Fruit fly (Drosophila melanogaster) whole organism, embryonic: ENCODE data around the gene CG32573.
A peak's percentile ranks its signal among the peaks of the same experiment; 100 is the strongest.

ENCODE experiments used
- CG10274 ChIP-seq: fragments of 200-800 bp; sonication (Bioruptor generic); optimal IDR thresholded peaks from 3 replicates; lab custom pipeline; 2017; ENCODE audit warnings: missing biosample characterization, mild to moderate bottlenecking, missing genetic modification characterization
- CG10979 ChIP-seq: fragments of 200-800 bp; sonication (Bioruptor generic); optimal IDR thresholded peaks from 2 replicates; lab custom pipeline; 2018; ENCODE audit warnings: missing biosample characterization, mild to moderate bottlenecking, missing genetic modification characterization, moderate library complexity
- CG11398 ChIP-seq: fragments of 200-800 bp; sonication (Bioruptor generic); optimal IDR thresholded peaks from 2 replicates; lab custom pipeline; 2016; ENCODE audit warnings: missing biosample characterization, missing genetic modification characterization
- CG13894 ChIP-seq: fragments of 200-800 bp; sonication (Bioruptor generic); optimal IDR thresholded peaks from 3 replicates; lab custom pipeline; 2018; ENCODE audit warnings: missing biosample characterization, mild to moderate bottlenecking, missing genetic modification characterization, moderate library complexity
- CG14014 ChIP-seq: fragments of 200-800 bp; sonication (Bioruptor generic); IDR thresholded peaks from 2 replicates; pipeline ENCODE4 v1.3.6; 2022; ENCODE audit warnings: missing biosample characterization, missing genetic modification characterization
- CG14667 ChIP-seq: fragments of 200-800 bp; sonication (Bioruptor generic); IDR thresholded peaks from 2 replicates; pipeline ENCODE4 v1.3.6; 2022; ENCODE audit warnings: missing biosample characterization, missing genetic modification characterization
- CG17385 ChIP-seq: fragments of 200-800 bp; sonication (Bioruptor generic); optimal IDR thresholded peaks from 3 replicates; lab custom pipeline; 2018; ENCODE audit warnings: missing biosample characterization, mild to moderate bottlenecking, missing genetic modification characterization
- CG5245 ChIP-seq: fragments of 200-800 bp; sonication (Bioruptor generic); optimal IDR thresholded peaks from 3 replicates; lab custom pipeline; 2016; ENCODE audit warnings: missing biosample characterization, missing genetic modification characterization
- CG6813 ChIP-seq: fragments of 200-800 bp; sonication (Bioruptor generic); optimal IDR thresholded peaks from 2 replicates; lab custom pipeline; 2017; ENCODE audit warnings: missing biosample characterization, missing genetic modification characterization, mild to moderate bottlenecking, moderate library complexity, missing genetic modification reagents
- CG8281 ChIP-seq: fragments of 200-800 bp; sonication (Bioruptor generic); optimal IDR thresholded peaks from 2 replicates; lab custom pipeline; 2018; ENCODE audit warnings: missing biosample characterization, mild to moderate bottlenecking, missing genetic modification characterization, moderate library complexity
- CG9797 ChIP-seq: fragments of 200-800 bp; sonication (Bioruptor generic); optimal IDR thresholded peaks from 3 replicates; lab custom pipeline; 2018; ENCODE audit warnings: missing biosample characterization, mild to moderate bottlenecking, missing genetic modification characterization
- CTCF ChIP-seq: fragments of 200-800 bp; sonication (Bioruptor generic); optimal IDR thresholded peaks from 2 replicates; lab custom pipeline; 2017; ENCODE audit warnings: missing biosample characterization, mild to moderate bottlenecking, missing genetic modification characterization, moderate library complexity
- D ChIP-seq, 2 experiments: fragments of 200-800 bp in 1 of 2; fragments of >200 bp in 1 of 2; sonication (Bioruptor generic) in 1 of 2; optimal IDR thresholded peaks; 2 replicates in 1 of 2; 3 replicates in 1 of 2; lab custom pipeline; 2017; ENCODE audit warnings: mild to moderate bottlenecking in 1 of 2, missing biosample characterization in 1 of 2, missing genetic modification characterization in 1 of 2, missing genetic modification reagents in 1 of 2
- D19B ChIP-seq: fragments of 200-800 bp; sonication (Bioruptor generic); optimal IDR thresholded peaks from 2 replicates; lab custom pipeline; 2017; ENCODE audit warnings: missing biosample characterization, mild to moderate bottlenecking, missing genetic modification characterization
- Dip2 ChIP-seq: fragments of 200-800 bp; sonication (Bioruptor generic); IDR thresholded peaks from 2 replicates; pipeline ENCODE4 v1.3.6; 2022; ENCODE audit warnings: missing biosample characterization, missing genetic modification characterization
- Eip74EF ChIP-seq, 2 experiments: fragments of 200-800 bp in 1 of 2; fragments of >200 bp in 1 of 2; sonication (Bioruptor generic) in 1 of 2; optimal IDR thresholded peaks; 2 replicates each; lab custom pipeline; 2017 to 2019; ENCODE audit warnings: missing biosample characterization in 2 of 2, missing genetic modification characterization in 2 of 2, mild to moderate bottlenecking in 1 of 2, moderate library complexity in 1 of 2
- Ets97D ChIP-seq: fragments of 200-800 bp; sonication (Bioruptor generic); optimal IDR thresholded peaks from 3 replicates; lab custom pipeline; 2016; ENCODE audit warnings: missing biosample characterization, missing genetic modification characterization
- Fer1 ChIP-seq: fragments of 200-800 bp; sonication (Bioruptor generic); optimal IDR thresholded peaks from 2 replicates; lab custom pipeline; 2017; ENCODE audit warnings: missing biosample characterization, mild to moderate bottlenecking, missing genetic modification characterization
- Fer3 ChIP-seq: fragments of 200-800 bp; sonication (Bioruptor generic); optimal IDR thresholded peaks from 2 replicates; lab custom pipeline; 2018; ENCODE audit warnings: missing biosample characterization, mild to moderate bottlenecking, missing genetic modification characterization, moderate library complexity
- HmgD ChIP-seq: fragments of 200-800 bp; sonication (Bioruptor generic); optimal IDR thresholded peaks from 3 replicates; lab custom pipeline; 2016; ENCODE audit warnings: missing biosample characterization, missing genetic modification characterization
- HmgZ ChIP-seq: fragments of 200-800 bp; sonication (Bioruptor generic); optimal IDR thresholded peaks from 2 replicates; lab custom pipeline; 2018; ENCODE audit warnings: missing biosample characterization, mild to moderate bottlenecking, missing genetic modification characterization
- PHDP ChIP-seq: fragments of 200-800 bp; sonication (Bioruptor generic); optimal IDR thresholded peaks from 3 replicates; lab custom pipeline; 2018; ENCODE audit warnings: missing biosample characterization, mild to moderate bottlenecking, missing genetic modification characterization, moderate library complexity
- Trl ChIP-seq, 3 experiments: fragments of >200 bp in 2 of 3; fragments of 200-800 bp in 1 of 3; sonication (Bioruptor generic) in 1 of 3; optimal IDR thresholded peaks; 2 replicates in 1 of 3; 3 replicates in 2 of 3; lab custom pipeline; 2016 to 2017; ENCODE audit warnings: missing biosample characterization in 1 of 3, missing genetic modification characterization in 1 of 3
- Xbp1 ChIP-seq: fragments of 200-800 bp; sonication (Bioruptor generic); optimal IDR thresholded peaks from 3 replicates; lab custom pipeline; 2016; ENCODE audit warnings: missing biosample characterization, mild to moderate bottlenecking, missing genetic modification characterization
- ac ChIP-seq: fragments of 200-800 bp; sonication (Bioruptor generic); optimal IDR thresholded peaks from 3 replicates; lab custom pipeline; 2017; ENCODE audit warnings: missing biosample characterization, mild to moderate bottlenecking, missing genetic modification characterization
- bigmax ChIP-seq: fragments of 200-800 bp; sonication (Bioruptor generic); optimal IDR thresholded peaks from 2 replicates; lab custom pipeline; 2018; ENCODE audit warnings: missing biosample characterization, mild to moderate bottlenecking, missing genetic modification characterization
- br ChIP-seq: fragments of >200 bp; optimal IDR thresholded peaks from 2 replicates; lab custom pipeline; 2017
- bsh ChIP-seq, 2 experiments: fragments of 200-800 bp; sonication (Bioruptor generic); optimal IDR thresholded peaks; 2 replicates each; lab custom pipeline; 2017 to 2018; ENCODE audit warnings: mild to moderate bottlenecking in 2 of 2, missing biosample characterization in 2 of 2, missing genetic modification characterization in 2 of 2, moderate library complexity in 1 of 2
- cas ChIP-seq: fragments of 200-800 bp; sonication (Bioruptor generic); IDR thresholded peaks from 2 replicates; pipeline ENCODE4 v1.3.6; 2022; ENCODE audit warnings: missing biosample characterization, missing genetic modification characterization
- danr ChIP-seq: fragments of 200-800 bp; sonication (Bioruptor generic); IDR thresholded peaks from 2 replicates; pipeline ENCODE4 v1.3.6; 2022; ENCODE audit warnings: missing biosample characterization, missing genetic modification characterization
- dmrt99B ChIP-seq: fragments of 200-800 bp; sonication (Bioruptor generic); optimal IDR thresholded peaks from 2 replicates; lab custom pipeline; 2018; ENCODE audit warnings: missing biosample characterization, mild to moderate bottlenecking, missing genetic modification characterization, moderate library complexity
- dysf ChIP-seq: fragments of 200-800 bp; sonication (Bioruptor generic); IDR thresholded peaks from 3 replicates; pipeline ENCODE4 v1.3.6; 2022; ENCODE audit warnings: missing biosample characterization, missing genetic modification characterization
- gro ChIP-seq: fragments of 200-800 bp; sonication (Bioruptor generic); optimal IDR thresholded peaks from 2 replicates; lab custom pipeline; 2016; ENCODE audit warnings: missing biosample characterization, missing genetic modification characterization
- gsb ChIP-seq: fragments of 200-800 bp; sonication (Bioruptor generic); IDR thresholded peaks from 2 replicates; pipeline ENCODE4 v1.3.6; 2022; ENCODE audit warnings: missing biosample characterization, missing genetic modification characterization
- gt ChIP-seq: fragments of 200-800 bp; sonication (Bioruptor generic); IDR thresholded peaks from 2 replicates; pipeline ENCODE4 v1.3.6; 2022; ENCODE audit warnings: missing biosample characterization, missing genetic modification characterization
- her ChIP-seq: fragments of 200-800 bp; sonication (Bioruptor generic); optimal IDR thresholded peaks from 2 replicates; lab custom pipeline; 2016; ENCODE audit warnings: missing biosample characterization, missing genetic modification characterization
- nmo ChIP-seq: fragments of 200-800 bp; sonication (Bioruptor generic); optimal IDR thresholded peaks from 2 replicates; lab custom pipeline; 2018; ENCODE audit warnings: missing biosample characterization, mild to moderate bottlenecking, missing genetic modification characterization, moderate library complexity
- onecut ChIP-seq: fragments of 200-800 bp; sonication (Bioruptor generic); IDR thresholded peaks from 2 replicates; pipeline ENCODE4 v1.3.6; 2022; ENCODE audit warnings: missing biosample characterization, missing genetic modification characterization
- p53 ChIP-seq: fragments of 200-800 bp; sonication (Bioruptor generic); optimal IDR thresholded peaks from 2 replicates; lab custom pipeline; 2016; ENCODE audit warnings: missing biosample characterization, missing genetic modification characterization
- pfk ChIP-seq: fragments of 200-800 bp; sonication (Bioruptor generic); optimal IDR thresholded peaks from 2 replicates; lab custom pipeline; 2018; ENCODE audit warnings: missing biosample characterization, mild to moderate bottlenecking, missing genetic modification characterization, moderate library complexity
- pnt ChIP-seq: fragments of 200-800 bp; sonication (Bioruptor generic); optimal IDR thresholded peaks from 3 replicates; lab custom pipeline; 2016; ENCODE audit warnings: missing biosample characterization, missing genetic modification characterization
- psq ChIP-seq: fragments of 200-800 bp; sonication (Bioruptor generic); optimal IDR thresholded peaks from 2 replicates; lab custom pipeline; 2017; ENCODE audit warnings: missing biosample characterization, missing genetic modification characterization
- repo ChIP-seq: fragments of 200-800 bp; sonication (Bioruptor generic); optimal IDR thresholded peaks from 2 replicates; lab custom pipeline; 2016; ENCODE audit warnings: missing biosample characterization, missing genetic modification characterization
- shn ChIP-seq: fragments of 200-800 bp; sonication (Bioruptor generic); optimal IDR thresholded peaks from 3 replicates; lab custom pipeline; 2016; ENCODE audit warnings: missing biosample characterization, missing genetic modification characterization
- tap ChIP-seq: fragments of 200-800 bp; optimal IDR thresholded peaks from 3 replicates; lab custom pipeline; 2019; ENCODE audit warnings: missing biosample characterization, mild to moderate bottlenecking, missing genetic modification characterization, moderate library complexity
- tup ChIP-seq: fragments of 200-800 bp; sonication (Bioruptor generic); optimal IDR thresholded peaks from 2 replicates; lab custom pipeline; 2016; ENCODE audit warnings: missing biosample characterization, mild to moderate bottlenecking, missing genetic modification characterization, moderate library complexity
- unpg ChIP-seq: fragments of 200-800 bp; sonication (Bioruptor generic); optimal IDR thresholded peaks from 3 replicates; lab custom pipeline; 2018; ENCODE audit warnings: missing biosample characterization, mild to moderate bottlenecking, missing genetic modification characterization, moderate library complexity
- wek ChIP-seq: fragments of 200-800 bp; sonication (Bioruptor generic); optimal IDR thresholded peaks from 3 replicates; lab custom pipeline; 2018; ENCODE audit warnings: missing biosample characterization, mild to moderate bottlenecking, missing genetic modification characterization, moderate library complexity

Gene CG32573

DNA sequence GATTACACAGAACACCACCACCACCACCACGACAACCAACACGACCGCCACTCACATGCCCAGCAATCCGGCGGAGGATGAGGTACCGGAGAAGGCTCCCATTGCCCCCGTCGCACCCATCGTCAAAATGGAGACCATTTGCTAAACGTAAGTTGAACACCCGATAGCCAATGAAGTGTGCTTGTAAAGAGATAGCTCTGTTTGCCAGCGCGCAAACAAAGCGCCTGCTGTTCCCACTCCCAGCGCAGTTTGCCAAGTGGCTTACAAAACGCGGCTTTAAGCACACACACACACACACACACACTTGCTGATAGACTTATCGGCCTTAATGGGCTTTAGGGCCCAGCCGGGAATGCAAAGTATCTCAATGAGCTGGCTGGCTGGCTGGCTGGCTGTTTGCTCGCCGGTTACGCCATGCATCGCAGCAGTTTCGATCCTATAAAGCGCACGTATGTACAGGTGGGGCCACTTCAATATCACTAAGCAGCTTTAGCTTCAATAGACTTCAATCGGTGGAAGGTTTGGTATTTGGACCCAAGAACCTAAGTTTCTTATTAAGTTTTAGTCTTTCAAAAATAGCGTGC lies 7.7 kb upstream of the CG32573 start (continued):
- no peak for TF ChIP-seq pnt (GFP tag; lab: Kevin White, UChicago)
- TF ChIP-seq D19B (GFP tag; lab: Kevin White, UChicago) = no peak
- no peak for TF ChIP-seq bigmax (GFP tag; lab: Kevin White, UChicago)
- no peak for TF ChIP-seq CG10979
- TF ChIP-seq danr (GFP tag; lab: Robert Waterston, UW) = no peak
- TF ChIP-seq CG17385 (GFP tag; lab: Kevin White, UChicago) = no peak

DNA sequence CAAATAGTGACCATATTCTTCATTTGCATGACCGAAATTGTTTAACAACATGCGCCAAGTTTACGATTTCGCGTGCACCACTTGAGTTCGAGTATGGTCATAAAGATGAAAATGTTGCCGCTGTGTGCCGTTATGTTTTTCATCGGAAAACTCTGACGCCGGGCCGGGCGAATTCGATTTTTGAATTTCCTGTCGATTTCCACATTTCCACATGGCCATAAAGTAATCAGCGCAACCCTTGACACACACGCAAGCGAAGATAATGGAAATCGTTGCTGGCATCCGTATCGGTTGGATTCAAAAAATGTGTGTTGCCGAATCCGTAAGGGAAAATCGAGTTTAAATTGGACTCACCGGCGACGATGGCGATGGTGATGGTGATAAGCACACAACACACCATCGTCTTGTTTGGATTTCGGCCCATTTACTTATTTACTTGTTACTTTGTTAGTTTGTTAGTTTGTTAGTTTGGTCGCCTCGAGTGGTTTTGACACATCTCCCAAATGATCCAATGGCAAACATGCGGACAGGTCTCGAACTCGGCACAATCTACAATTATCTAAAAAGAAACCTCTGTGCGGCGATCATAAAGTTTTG lies 6.5 kb upstream of the CG32573 start:
- TF ChIP-seq pfk (GFP tag; lab: Kevin White, UChicago) = peak; percentile 15
- peak; percentile 17 for TF ChIP-seq Fer1
- TF ChIP-seq gro (GFP tag; lab: Kevin White, UChicago) = no peak
- TF ChIP-seq Dip2 (GFP tag; lab: Robert Waterston, UW) = no peak
- TF ChIP-seq tap (tag; lab: Kevin White, UChicago) = peak; percentile 28
- peak; percentile 74 for TF ChIP-seq ac (GFP tag; lab: Kevin White, UChicago)
- TF ChIP-seq CG13894 = no peak
- peak; percentile 18 for TF ChIP-seq unpg (GFP tag; lab: Kevin White, UChicago)
- TF ChIP-seq dysf (GFP tag; lab: Robert Waterston, UW) = no peak
- peak; percentile 40; the same call in 1 of the 2 replicates for TF ChIP-seq CG14014 (GFP tag; lab: Robert Waterston, UW)
- TF ChIP-seq dmrt99B (tag; lab: Kevin White, UChicago) = peak; percentile 43
- no peak for TF ChIP-seq Ets97D (GFP tag; lab: Kevin White, UChicago)
- TF ChIP-seq her (GFP tag; lab: Kevin White, UChicago) = no peak
- no peak for TF ChIP-seq br (lab: Kevin White, UChicago)
- peak in 1 of 2 experiments; percentile 69 for TF ChIP-seq bsh (GFP tag; optimal IDR thresholded peaks at IDR 0.05; lab: Kevin White, UChicago)
- no peak for TF ChIP-seq HmgD (GFP tag; lab: Kevin White, UChicago)
- TF ChIP-seq Fer3 (tag; lab: Kevin White, UChicago) = peak; percentile 16
- no peak for TF ChIP-seq Eip74EF (GFP tag; optimal IDR thresholded peaks at IDR 0.05; lab: Kevin White, UChicago)
- peak; percentile 78 for TF ChIP-seq wek
- TF ChIP-seq gt = no peak
- no peak for TF ChIP-seq CTCF
- TF ChIP-seq CG5245 (GFP tag; lab: Kevin White, UChicago) = no peak
- TF ChIP-seq HmgZ = peak; percentile 27
- TF ChIP-seq CG11398 (GFP tag; lab: Kevin White, UChicago) = peak; percentile 65
- TF ChIP-seq CG10274 (GFP tag; lab: Kevin White, UChicago) = no peak
- TF ChIP-seq CG14667 (GFP tag; lab: Robert Waterston, UW) = no peak
- peak; percentile 83 for TF ChIP-seq CG6813 (GFP tag; lab: Kevin White, UChicago)
- TF ChIP-seq D (optimal IDR thresholded peaks at IDR 0.05; lab: Kevin White, UChicago) = no peak
- TF ChIP-seq D (GFP tag; optimal IDR thresholded peaks at IDR 0.05; lab: Kevin White, UChicago) = peak; percentile 37
- peak; percentile 46 for TF ChIP-seq PHDP (tag; lab: Kevin White, UChicago)
- TF ChIP-seq cas = no peak
- TF ChIP-seq tup (GFP tag; lab: Kevin White, UChicago) = no peak
- TF ChIP-seq shn (GFP tag; lab: Kevin White, UChicago) = no peak
- peak; percentile 53; the same call in 1 of the 2 replicates for TF ChIP-seq onecut
- no peak for TF ChIP-seq CG9797 (GFP tag; lab: Kevin White, UChicago)
- no peak for TF ChIP-seq CG8281 (tag; lab: Kevin White, UChicago)
- no peak for TF ChIP-seq gsb (GFP tag; lab: Robert Waterston, UW)
- TF ChIP-seq Xbp1 = no peak
- TF ChIP-seq repo (GFP tag; lab: Kevin White, UChicago) = no peak
- no peak for TF ChIP-seq Trl (optimal IDR thresholded peaks at IDR 0.05; lab: Kevin White, UChicago)
- no peak for TF ChIP-seq Trl (GFP tag; optimal IDR thresholded peaks at IDR 0.05; lab: Kevin White, UChicago)
- no peak for TF ChIP-seq p53 (GFP tag; lab: Kevin White, UChicago)
- no peak for TF ChIP-seq psq (GFP tag; lab: Kevin White, UChicago)
- TF ChIP-seq nmo (GFP tag; lab: Kevin White, UChicago) = no peak
